Fruit fly (Drosophila melanogaster) whole organism, embryonic: ENCODE results near the gene CG9961.
A peak's percentile ranks its signal among the peaks of the same experiment; 100 is the strongest.

Experiments
- Blimp-1 ChIP-seq: fragments of 200-800 bp; sonication (Bioruptor generic); optimal IDR thresholded peaks from 3 replicates; lab custom pipeline; 2018; ENCODE audit warnings: missing biosample characterization, missing genetic modification characterization, mild to moderate bottlenecking, moderate library complexity, missing genetic modification reagents
- Bteb2 ChIP-seq: fragments of 200-800 bp; sonication (Bioruptor generic); optimal IDR thresholded peaks from 2 replicates; lab custom pipeline; 2016; ENCODE audit warnings: missing biosample characterization, missing genetic modification characterization
- CG10321 ChIP-seq: fragments of 200-800 bp; sonication (Bioruptor generic); IDR thresholded peaks from 2 replicates; pipeline ENCODE4 v1.3.6; 2022; ENCODE audit warnings: missing biosample characterization, missing genetic modification characterization
- CG10431 ChIP-seq: fragments of 200-800 bp; sonication (Bioruptor generic); optimal IDR thresholded peaks from 3 replicates; lab custom pipeline; 2018; ENCODE audit warnings: missing biosample characterization, mild to moderate bottlenecking, missing genetic modification characterization
- CG11085 ChIP-seq: fragments of 200-800 bp; sonication (Bioruptor generic); IDR thresholded peaks from 2 replicates; pipeline ENCODE4 v1.3.6; 2022; ENCODE audit warnings: missing biosample characterization, missing genetic modification characterization
- CG11723 ChIP-seq: fragments of 200-800 bp; sonication (Bioruptor generic); optimal IDR thresholded peaks from 2 replicates; lab custom pipeline; 2017; ENCODE audit warnings: missing biosample characterization, mild to moderate bottlenecking, missing genetic modification characterization
- CG12769 ChIP-seq: fragments of 200-800 bp; sonication (Bioruptor generic); optimal IDR thresholded peaks from 2 replicates; lab custom pipeline; 2019; ENCODE audit warnings: missing biosample characterization, mild to moderate bottlenecking, missing genetic modification characterization, moderate library complexity
- CG14441 ChIP-seq: fragments of 200-800 bp; sonication (Bioruptor generic); IDR thresholded peaks from 2 replicates; pipeline ENCODE4 v1.3.6; 2022; ENCODE audit warnings: missing biosample characterization, missing genetic modification characterization
- CG14965 ChIP-seq: fragments of 200-800 bp; sonication (Bioruptor generic); optimal IDR thresholded peaks from 2 replicates; lab custom pipeline; 2016; ENCODE audit warnings: missing biosample characterization, missing genetic modification characterization, borderline replicate concordance
- CG17385 ChIP-seq: fragments of 200-800 bp; sonication (Bioruptor generic); optimal IDR thresholded peaks from 3 replicates; lab custom pipeline; 2018; ENCODE audit warnings: missing biosample characterization, mild to moderate bottlenecking, missing genetic modification characterization
- CG17568 ChIP-seq: fragments of 200-800 bp; sonication (Bioruptor generic); optimal IDR thresholded peaks from 2 replicates; lab custom pipeline; 2018; ENCODE audit warnings: missing biosample characterization, mild to moderate bottlenecking, missing genetic modification characterization, moderate library complexity
- CG17829 ChIP-seq: fragments of 200-800 bp; optimal IDR thresholded peaks from 2 replicates; lab custom pipeline; 2019; ENCODE audit warnings: missing biosample characterization, mild to moderate bottlenecking, missing genetic modification characterization, moderate library complexity
- CG18011 ChIP-seq: fragments of 200-800 bp; sonication (Bioruptor generic); optimal IDR thresholded peaks from 2 replicates; lab custom pipeline; 2017; ENCODE audit warnings: missing biosample characterization, missing genetic modification characterization, mild to moderate bottlenecking, moderate library complexity, missing genotype
- CG2120 ChIP-seq: fragments of 200-800 bp; sonication (Bioruptor generic); optimal IDR thresholded peaks from 3 replicates; lab custom pipeline; 2016; ENCODE audit warnings: missing biosample characterization, missing genetic modification characterization
- CG31224 ChIP-seq: fragments of 200-800 bp; sonication (Bioruptor generic); IDR thresholded peaks from 2 replicates; pipeline ENCODE4 v1.3.6; 2022; ENCODE audit warnings: missing biosample characterization, missing genetic modification characterization
- CG31441 ChIP-seq: fragments of 200-800 bp; sonication (Bioruptor generic); IDR thresholded peaks from 2 replicates; pipeline ENCODE4 v1.3.6; 2022; ENCODE audit warnings: missing biosample characterization, missing genetic modification characterization
- CG4328 ChIP-seq: fragments of 200-800 bp; sonication (Bioruptor generic); optimal IDR thresholded peaks from 3 replicates; lab custom pipeline; 2017; ENCODE audit warnings: missing biosample characterization, missing genetic modification reagents, missing genetic modification characterization
- CG7745 ChIP-seq: fragments of 200-800 bp; sonication (Bioruptor generic); optimal IDR thresholded peaks from 2 replicates; lab custom pipeline; 2018; ENCODE audit warnings: missing biosample characterization, mild to moderate bottlenecking, missing genetic modification characterization, moderate library complexity
- CG7839 ChIP-seq: fragments of 200-800 bp; sonication (Bioruptor generic); optimal IDR thresholded peaks from 3 replicates; lab custom pipeline; 2018; ENCODE audit warnings: missing biosample characterization, mild to moderate bottlenecking, missing genetic modification characterization, moderate library complexity
- CG8281 ChIP-seq: fragments of 200-800 bp; sonication (Bioruptor generic); optimal IDR thresholded peaks from 2 replicates; lab custom pipeline; 2018; ENCODE audit warnings: missing biosample characterization, mild to moderate bottlenecking, missing genetic modification characterization, moderate library complexity
- CG8944 ChIP-seq: fragments of 200-800 bp; sonication (Bioruptor generic); optimal IDR thresholded peaks from 3 replicates; lab custom pipeline; 2016; ENCODE audit warnings: missing biosample characterization, missing genetic modification characterization
- CG9797 ChIP-seq: fragments of 200-800 bp; sonication (Bioruptor generic); optimal IDR thresholded peaks from 3 replicates; lab custom pipeline; 2018; ENCODE audit warnings: missing biosample characterization, mild to moderate bottlenecking, missing genetic modification characterization
- CTCF ChIP-seq: fragments of 200-800 bp; sonication (Bioruptor generic); optimal IDR thresholded peaks from 2 replicates; lab custom pipeline; 2017; ENCODE audit warnings: missing biosample characterization, mild to moderate bottlenecking, missing genetic modification characterization, moderate library complexity
- CkIIα-i1 ChIP-seq: fragments of 200-800 bp; sonication (Bioruptor generic); IDR thresholded peaks from 2 replicates; pipeline ENCODE4 v1.3.6; 2022; ENCODE audit warnings: missing biosample characterization, missing genetic modification characterization
- D ChIP-seq, 2 experiments: fragments of 200-800 bp in 1 of 2; fragments of >200 bp in 1 of 2; sonication (Bioruptor generic) in 1 of 2; optimal IDR thresholded peaks; 2 replicates in 1 of 2; 3 replicates in 1 of 2; lab custom pipeline; 2017; ENCODE audit warnings: mild to moderate bottlenecking in 1 of 2, missing biosample characterization in 1 of 2, missing genetic modification characterization in 1 of 2, missing genetic modification reagents in 1 of 2
- MTF-1 ChIP-seq: fragments of 200-800 bp; sonication (Bioruptor generic); optimal IDR thresholded peaks from 2 replicates; lab custom pipeline; 2018; ENCODE audit warnings: missing biosample characterization, mild to moderate bottlenecking, missing genetic modification characterization, borderline replicate concordance
- Med ChIP-seq: fragments of 200-800 bp; sonication (Bioruptor generic); peaks from one replicate; lab custom pipeline; 2016; ENCODE audit warnings: missing biosample characterization, missing genetic modification characterization, mild to moderate bottlenecking, inconsistent platforms, moderate library complexity
- Neu2 ChIP-seq: fragments of 200-800 bp; sonication (Bioruptor generic); optimal IDR thresholded peaks from 3 replicates; lab custom pipeline; 2016; ENCODE audit warnings: missing biosample characterization, missing genetic modification characterization, borderline replicate concordance
- Optix ChIP-seq: fragments of 200-800 bp; sonication (Bioruptor generic); IDR thresholded peaks from 3 replicates; pipeline ENCODE4 v1.3.6; 2022; ENCODE audit warnings: missing biosample characterization, missing genetic modification characterization
- Sry-β ChIP-seq: fragments of 200-800 bp; sonication (Bioruptor generic); optimal IDR thresholded peaks from 2 replicates; lab custom pipeline; 2018; ENCODE audit warnings: missing biosample characterization, mild to moderate bottlenecking, missing genetic modification characterization, moderate library complexity
- ci ChIP-seq: fragments of 200-800 bp; sonication (Bioruptor generic); IDR thresholded peaks from 3 replicates; pipeline ENCODE4 v1.3.6; 2022; ENCODE audit warnings: missing biosample characterization, missing genetic modification characterization
- dpn ChIP-seq, 2 experiments: fragments of 200-800 bp; sonication (Bioruptor generic); optimal IDR thresholded peaks; 3 replicates each; lab custom pipeline; 2016; ENCODE audit warnings: missing biosample characterization in 2 of 2, missing genetic modification characterization in 2 of 2
- hbn ChIP-seq: fragments of 200-800 bp; sonication (Bioruptor generic); IDR thresholded peaks from 2 replicates; pipeline ENCODE4 v1.3.6; 2022; ENCODE audit warnings: missing biosample characterization, missing genetic modification characterization; ENCODE audit not compliant: partially characterized antibody
- insv ChIP-seq, 2 experiments: fragments of 200-800 bp; sonication (Bioruptor generic); optimal IDR thresholded peaks; 3 replicates each; lab custom pipeline; 2016 to 2018; ENCODE audit warnings: missing biosample characterization in 2 of 2, missing genetic modification characterization in 2 of 2
- inv ChIP-seq: fragments of 200-800 bp; sonication (Bioruptor generic); IDR thresholded peaks from 2 replicates; pipeline ENCODE4 v1.3.6; 2022; ENCODE audit warnings: missing biosample characterization, missing genetic modification characterization; ENCODE audit not compliant: partially characterized antibody
- knrl ChIP-seq: fragments of 200-800 bp; sonication (Bioruptor generic); IDR thresholded peaks from 3 replicates; pipeline ENCODE4 v1.3.6; 2022; ENCODE audit warnings: missing biosample characterization, missing genetic modification characterization; ENCODE audit not compliant: partially characterized antibody
- lab ChIP-seq: fragments of 200-800 bp; sonication (Bioruptor generic); optimal IDR thresholded peaks from 3 replicates; lab custom pipeline; 2017; ENCODE audit warnings: missing biosample characterization, missing genetic modification characterization, mild to moderate bottlenecking, moderate library complexity, missing genetic modification reagents
- lbe ChIP-seq: fragments of 200-800 bp; sonication (Bioruptor generic); optimal IDR thresholded peaks from 2 replicates; lab custom pipeline; 2016; ENCODE audit warnings: missing biosample characterization, mild to moderate bottlenecking, missing genetic modification characterization
- luna ChIP-seq: fragments of 200-800 bp; sonication (Bioruptor generic); optimal IDR thresholded peaks from 2 replicates; lab custom pipeline; 2016; ENCODE audit warnings: missing biosample characterization, missing genetic modification characterization
- mld ChIP-seq: fragments of 200-800 bp; sonication (Bioruptor generic); IDR thresholded peaks from 3 replicates; pipeline ENCODE4 v1.3.6; 2022; ENCODE audit warnings: missing biosample characterization, missing genetic modification characterization; ENCODE audit not compliant: partially characterized antibody
- psq ChIP-seq: fragments of 200-800 bp; sonication (Bioruptor generic); optimal IDR thresholded peaks from 2 replicates; lab custom pipeline; 2017; ENCODE audit warnings: missing biosample characterization, missing genetic modification characterization
- scrt ChIP-seq: fragments of 200-800 bp; sonication (Bioruptor generic); optimal IDR thresholded peaks from 2 replicates; lab custom pipeline; 2018; ENCODE audit warnings: missing biosample characterization, mild to moderate bottlenecking, missing genetic modification characterization, moderate library complexity
- sens-2 ChIP-seq: fragments of 200-800 bp; sonication (Bioruptor generic); IDR thresholded peaks from 2 replicates; pipeline ENCODE4 v1.3.6; 2022; ENCODE audit warnings: missing biosample characterization, missing genetic modification characterization
- sim ChIP-seq: fragments of 200-800 bp; sonication (Bioruptor generic); IDR thresholded peaks from 2 replicates; pipeline ENCODE4 v1.3.6; 2022; ENCODE audit warnings: missing biosample characterization, missing genetic modification characterization
- tna ChIP-seq: fragments of 200-800 bp; sonication (Bioruptor generic); IDR thresholded peaks from 2 replicates; pipeline ENCODE4 v1.3.6; 2022; ENCODE audit warnings: missing biosample characterization, missing genetic modification characterization; ENCODE audit not compliant: partially characterized antibody
- unpg ChIP-seq: fragments of 200-800 bp; sonication (Bioruptor generic); optimal IDR thresholded peaks from 3 replicates; lab custom pipeline; 2018; ENCODE audit warnings: missing biosample characterization, mild to moderate bottlenecking, missing genetic modification characterization, moderate library complexity
- usp ChIP-seq: fragments of >200 bp; optimal IDR thresholded peaks from 2 replicates; lab custom pipeline; 2017; ENCODE audit warnings: missing biosample characterization, missing genetic modification characterization
- vvl ChIP-seq: fragments of 200-800 bp; sonication (Bioruptor generic); IDR thresholded peaks from 2 replicates; pipeline ENCODE4 v1.3.6; 2022; ENCODE audit warnings: missing biosample characterization, missing genetic modification characterization

The CG9961 gene

DNA sequence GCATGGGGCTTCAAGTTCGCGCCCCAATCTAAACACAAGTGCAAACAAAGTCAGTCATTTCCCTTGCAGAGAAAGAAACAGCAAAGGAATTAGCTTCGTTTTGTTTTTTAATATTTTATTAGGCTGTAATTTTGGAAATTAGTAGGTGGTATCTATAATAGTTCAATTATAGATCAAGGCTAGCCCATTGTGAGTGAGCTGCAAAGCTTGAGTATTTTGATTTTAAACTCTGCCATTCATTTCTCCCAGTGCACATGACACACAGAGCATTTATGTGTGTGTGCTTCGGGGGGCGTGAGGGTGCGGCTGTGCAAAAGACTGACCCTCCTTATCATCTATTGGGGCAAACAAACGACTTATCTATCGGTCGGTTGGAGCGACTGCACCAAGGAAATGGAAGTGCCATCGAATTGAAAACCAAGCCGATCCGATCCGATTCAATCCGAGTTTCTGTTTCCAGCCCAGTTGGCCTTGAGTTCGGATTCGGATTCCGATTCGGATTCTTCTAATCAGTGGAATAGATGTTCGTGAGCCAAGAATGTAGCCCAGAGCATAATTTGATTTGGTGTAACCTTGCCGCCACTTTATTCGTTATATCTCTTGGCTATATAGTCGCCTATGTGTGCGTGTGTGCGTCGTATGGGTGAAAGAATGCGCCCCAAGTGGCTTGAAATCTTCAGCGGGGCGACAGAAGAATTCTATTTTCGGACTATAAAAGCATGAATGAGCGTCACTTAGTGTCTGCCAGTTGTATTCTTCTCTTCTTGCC lies 13.2 kb downstream of the CG9961 start (continued):
- no peak for TF ChIP-seq inv
- no peak for TF ChIP-seq Sry-β (GFP tag; lab: Kevin White, UChicago)
- no peak for TF ChIP-seq usp
- TF ChIP-seq CG8944 (GFP tag; lab: Kevin White, UChicago), result no peak
- TF ChIP-seq CG31224 (GFP tag; lab: Robert Waterston, UW), result peak; percentile 36; the same call in 1 of the 2 replicates
- TF ChIP-seq mld (GFP tag; lab: Robert Waterston, UW), result no peak
- peak; percentile 50 for TF ChIP-seq Blimp-1 (GFP tag; lab: Kevin White, UChicago)
- TF ChIP-seq psq (GFP tag; lab: Kevin White, UChicago), result no peak
- TF ChIP-seq CG7745, result no peak
- no peak for TF ChIP-seq MTF-1 (GFP tag; lab: Kevin White, UChicago)
- peak; percentile 21 for TF ChIP-seq CG17385 (GFP tag; lab: Kevin White, UChicago)
- no peak for TF ChIP-seq lbe
- 0 out of 3 replicates have a peak, but pooled peaks have one; percentile 47 for TF ChIP-seq Optix (GFP tag; lab: Robert Waterston, UW)
- TF ChIP-seq CG14441 (GFP tag; lab: Robert Waterston, UW), result peak; percentile 45; the same call in 1 of the 2 replicates
- TF ChIP-seq D (optimal IDR thresholded peaks at IDR 0.05; lab: Kevin White, UChicago), result no peak
- TF ChIP-seq D (GFP tag; optimal IDR thresholded peaks at IDR 0.05; lab: Kevin White, UChicago), result peak; percentile 15
- no peak for TF ChIP-seq sim (GFP tag; lab: Robert Waterston, UW)
- TF ChIP-seq luna (GFP tag; lab: Kevin White, UChicago), result no peak
- no peak for TF ChIP-seq CkIIα-i1
- TF ChIP-seq dpn (GFP tag; optimal IDR thresholded peaks at IDR 0.05; lab: Kevin White, UChicago), result peak in 1 of 2 experiments; percentile 8
- TF ChIP-seq insv (GFP tag; optimal IDR thresholded peaks at IDR 0.05; lab: Kevin White, UChicago), result no peak
- peak; percentile 47; the same call in 1 of the 2 replicates for TF ChIP-seq vvl (GFP tag; lab: Robert Waterston, UW)
- peak; percentile 24 for TF ChIP-seq CG12769 (tag; lab: Kevin White, UChicago)
- peak; percentile 29 for TF ChIP-seq unpg (GFP tag; lab: Kevin White, UChicago)
- no peak for TF ChIP-seq CG17568 (GFP tag; lab: Kevin White, UChicago)
- TF ChIP-seq CG11723 (GFP tag; lab: Kevin White, UChicago), result peak; percentile 16
- no peak for TF ChIP-seq CG8281
- TF ChIP-seq scrt (GFP tag; lab: Kevin White, UChicago), result no peak
- no peak for TF ChIP-seq CG11085 (GFP tag; lab: Robert Waterston, UW)
- no peak for TF ChIP-seq CG14965 (GFP tag; lab: Kevin White, UChicago)
- TF ChIP-seq CTCF (GFP tag; lab: Kevin White, UChicago), result no peak
- no peak for TF ChIP-seq CG18011 (GFP tag; lab: Kevin White, UChicago)
- no peak for TF ChIP-seq Bteb2 (GFP tag; lab: Kevin White, UChicago)
- peak; percentile 22 for TF ChIP-seq CG2120
- TF ChIP-seq CG9797 (GFP tag; lab: Kevin White, UChicago), result no peak
- no peak for TF ChIP-seq CG10321 (GFP tag; lab: Robert Waterston, UW)
- peak; percentile 40 for TF ChIP-seq lab (GFP tag; lab: Kevin White, UChicago)
- no peak for TF ChIP-seq ci (GFP tag; lab: Robert Waterston, UW)
- TF ChIP-seq hbn (GFP tag; lab: Robert Waterston, UW), result no peak
- TF ChIP-seq tna, result no peak
- no peak for TF ChIP-seq CG17829
- TF ChIP-seq CG31441, result peak; percentile 42
- no peak for TF ChIP-seq knrl
- TF ChIP-seq Neu2, result no peak
- TF ChIP-seq CG7839, result peak; percentile 50
- TF ChIP-seq CG10431, result no peak
- peak; percentile 27; the same call in 1 of the 2 replicates for TF ChIP-seq sens-2 (GFP tag; lab: Robert Waterston, UW)
- no peak for TF ChIP-seq CG4328 (GFP tag; lab: Kevin White, UChicago)
- TF ChIP-seq Med (GFP tag; lab: Kevin White, UChicago), result peak; percentile 80
